Fruit fly (Drosophila melanogaster) whole organism, embryonic: ENCODE results near the gene Sytbeta.

Experiments
- Bgb ChIP-seq: fragments of 200-800 bp; sonication (Bioruptor generic); IDR thresholded peaks from 2 replicates; pipeline ENCODE4 v1.3.6; 2022; ENCODE audit warnings: missing biosample characterization, missing genetic modification characterization; ENCODE audit not compliant: partially characterized antibody
- Blimp-1 ChIP-seq: fragments of 200-800 bp; sonication (Bioruptor generic); optimal IDR thresholded peaks from 3 replicates; lab custom pipeline; 2018; ENCODE audit warnings: missing biosample characterization, missing genetic modification characterization, mild to moderate bottlenecking, moderate library complexity, missing genetic modification reagents
- CG10147 ChIP-seq: fragments of 200-800 bp; sonication (Bioruptor generic); optimal IDR thresholded peaks from 2 replicates; lab custom pipeline; 2019; ENCODE audit warnings: missing biosample characterization, mild to moderate bottlenecking, missing genetic modification characterization, moderate library complexity
- CG10267 ChIP-seq: fragments of 200-800 bp; sonication (Bioruptor generic); optimal IDR thresholded peaks from 2 replicates; lab custom pipeline; 2018; ENCODE audit warnings: missing biosample characterization, mild to moderate bottlenecking, missing genetic modification characterization, moderate library complexity
- CG10462 ChIP-seq: fragments of 200-800 bp; sonication (Bioruptor generic); optimal IDR thresholded peaks from 2 replicates; lab custom pipeline; 2016; ENCODE audit warnings: missing biosample characterization, missing genetic modification characterization
- CG10654 ChIP-seq: fragments of 200-800 bp; sonication (Bioruptor generic); optimal IDR thresholded peaks from 2 replicates; lab custom pipeline; 2016; ENCODE audit warnings: missing biosample characterization, missing genetic modification characterization
- CG1233 ChIP-seq: fragments of 200-800 bp; sonication (Bioruptor generic); optimal IDR thresholded peaks from 4 replicates; lab custom pipeline; 2018; ENCODE audit warnings: missing biosample characterization, mild to moderate bottlenecking, missing genetic modification characterization
- CG15073 ChIP-seq: fragments of 200-800 bp; sonication (Bioruptor generic); optimal IDR thresholded peaks from 2 replicates; lab custom pipeline; 2016; ENCODE audit warnings: missing biosample characterization, missing genetic modification characterization
- CG15479 ChIP-seq: fragments of 200-800 bp; sonication (Bioruptor generic); optimal IDR thresholded peaks from 3 replicates; lab custom pipeline; 2019; ENCODE audit warnings: missing biosample characterization, mild to moderate bottlenecking, missing genetic modification characterization, moderate library complexity
- CG15601 ChIP-seq: fragments of 200-800 bp; sonication (Bioruptor generic); optimal IDR thresholded peaks from 3 replicates; lab custom pipeline; 2019; ENCODE audit warnings: missing biosample characterization, mild to moderate bottlenecking, missing genetic modification characterization, moderate library complexity
- CG16863 ChIP-seq: fragments of 200-800 bp; sonication (Bioruptor generic); optimal IDR thresholded peaks from 3 replicates; lab custom pipeline; 2016; ENCODE audit warnings: missing biosample characterization, missing genetic modification characterization
- CG17186 ChIP-seq: fragments of 200-800 bp; sonication (Bioruptor generic); optimal IDR thresholded peaks from 3 replicates; lab custom pipeline; 2017; ENCODE audit warnings: missing biosample characterization, missing genetic modification reagents, missing genetic modification characterization
- CG17359 ChIP-seq: fragments of 200-800 bp; sonication (Bioruptor generic); optimal IDR thresholded peaks from 3 replicates; lab custom pipeline; 2018; ENCODE audit warnings: missing biosample characterization, mild to moderate bottlenecking, missing genetic modification characterization, moderate library complexity
- CG18599 ChIP-seq: fragments of 200-800 bp; sonication (Bioruptor generic); optimal IDR thresholded peaks from 3 replicates; lab custom pipeline; 2017; ENCODE audit warnings: missing biosample characterization, missing genetic modification characterization, mild to moderate bottlenecking, moderate library complexity, missing genetic modification reagents
- CG2712 ChIP-seq: fragments of 200-800 bp; optimal IDR thresholded peaks from 3 replicates; lab custom pipeline; 2019; ENCODE audit warnings: missing biosample characterization, mild to moderate bottlenecking, missing genetic modification characterization, moderate library complexity
- CG7372 ChIP-seq: fragments of 200-800 bp; sonication (Bioruptor generic); IDR thresholded peaks from 2 replicates; pipeline ENCODE4 v1.3.6; 2022; ENCODE audit warnings: missing biosample characterization, missing genetic modification characterization
- Doc3 ChIP-seq: fragments of 200-800 bp; sonication (Bioruptor generic); IDR thresholded peaks from 3 replicates; pipeline ENCODE4 v1.3.6; 2022; ENCODE audit warnings: missing biosample characterization, missing genetic modification characterization; ENCODE audit not compliant: partially characterized antibody
- Gug ChIP-seq: fragments of 200-800 bp; sonication (Bioruptor generic); IDR thresholded peaks from 4 replicates; pipeline ENCODE4 v1.3.6; 2022; ENCODE audit warnings: missing biosample characterization, missing genetic modification characterization
- H2.0 ChIP-seq: fragments of 200-800 bp; sonication (Bioruptor generic); IDR thresholded peaks from 2 replicates; pipeline ENCODE4 v1.3.6; 2022; ENCODE audit warnings: missing biosample characterization, missing genetic modification characterization
- HHEX ChIP-seq: fragments of 200-800 bp; sonication (Bioruptor generic); optimal IDR thresholded peaks from 3 replicates; lab custom pipeline; 2017; ENCODE audit warnings: missing biosample characterization, mild to moderate bottlenecking, missing genetic modification characterization, missing genetic modification reagents
- Hand ChIP-seq: fragments of 200-800 bp; sonication (Bioruptor generic); optimal IDR thresholded peaks from 2 replicates; lab custom pipeline; 2017; ENCODE audit warnings: mild to moderate bottlenecking, missing biosample characterization, missing genetic modification reagents, missing genetic modification characterization
- Hr39 ChIP-seq: fragments of >200 bp; optimal IDR thresholded peaks from 2 replicates; lab custom pipeline; 2017
- Lim3 ChIP-seq: fragments of 200-800 bp; sonication (Bioruptor generic); IDR thresholded peaks from 2 replicates; pipeline ENCODE4 v1.3.6; 2022; ENCODE audit warnings: missing biosample characterization, missing genetic modification characterization
- Sin3A ChIP-seq: fragments of >200 bp; optimal IDR thresholded peaks from 2 replicates; lab custom pipeline; 2018
- Xrp1 ChIP-seq: fragments of 200-800 bp; sonication (Bioruptor generic); IDR thresholded peaks from 2 replicates; pipeline ENCODE4 v1.3.6; 2022; ENCODE audit warnings: missing biosample characterization, missing genetic modification characterization
- cato ChIP-seq: fragments of 200-800 bp; sonication (Bioruptor generic); optimal IDR thresholded peaks from 2 replicates; lab custom pipeline; 2016; ENCODE audit warnings: missing biosample characterization, missing genetic modification characterization, borderline replicate concordance
- crc ChIP-seq: fragments of 200-800 bp; sonication (Bioruptor generic); optimal IDR thresholded peaks from 2 replicates; lab custom pipeline; 2016; ENCODE audit warnings: missing biosample characterization, missing genetic modification characterization
- dan ChIP-seq: fragments of 200-800 bp; sonication (Bioruptor generic); IDR thresholded peaks from 2 replicates; pipeline ENCODE4 v1.3.6; 2022; ENCODE audit warnings: missing biosample characterization, missing genetic modification characterization
- dpn ChIP-seq, 2 experiments: fragments of 200-800 bp; sonication (Bioruptor generic); optimal IDR thresholded peaks; 3 replicates each; lab custom pipeline; 2016; ENCODE audit warnings: missing biosample characterization in 2 of 2, missing genetic modification characterization in 2 of 2
- fu2 ChIP-seq: fragments of 200-800 bp; sonication (Bioruptor generic); optimal IDR thresholded peaks from 2 replicates; lab custom pipeline; 2016; ENCODE audit warnings: missing biosample characterization, missing genetic modification characterization
- gsb ChIP-seq: fragments of 200-800 bp; sonication (Bioruptor generic); IDR thresholded peaks from 2 replicates; pipeline ENCODE4 v1.3.6; 2022; ENCODE audit warnings: missing biosample characterization, missing genetic modification characterization
- inv ChIP-seq: fragments of 200-800 bp; sonication (Bioruptor generic); IDR thresholded peaks from 2 replicates; pipeline ENCODE4 v1.3.6; 2022; ENCODE audit warnings: missing biosample characterization, missing genetic modification characterization; ENCODE audit not compliant: partially characterized antibody
- jigr1 ChIP-seq: fragments of 200-800 bp; sonication (Bioruptor generic); IDR thresholded peaks from 3 replicates; pipeline ENCODE4 v1.3.6; 2022; ENCODE audit warnings: missing biosample characterization, missing genetic modification characterization
- kni ChIP-seq: fragments of 200-800 bp; sonication (Bioruptor generic); optimal IDR thresholded peaks from 3 replicates; lab custom pipeline; 2017; ENCODE audit warnings: mild to moderate bottlenecking, missing biosample characterization, missing genetic modification reagents, missing genetic modification characterization
- lbe ChIP-seq: fragments of 200-800 bp; sonication (Bioruptor generic); optimal IDR thresholded peaks from 2 replicates; lab custom pipeline; 2016; ENCODE audit warnings: missing biosample characterization, mild to moderate bottlenecking, missing genetic modification characterization
- maf-S ChIP-seq: fragments of 200-800 bp; sonication (Bioruptor generic); optimal IDR thresholded peaks from 2 replicates; lab custom pipeline; 2016; ENCODE audit warnings: missing biosample characterization, missing genetic modification characterization
- org-1 ChIP-seq: fragments of 200-800 bp; sonication (Bioruptor generic); optimal IDR thresholded peaks from 2 replicates; lab custom pipeline; 2017; ENCODE audit warnings: missing biosample characterization, missing genetic modification characterization
- pan ChIP-seq, 4 experiments: fragments of >200 bp in 3 of 4; fragments of 200-800 bp in 1 of 4; sonication (Bioruptor generic) in 1 of 4; optimal IDR thresholded peaks in 3 of 4; IDR thresholded peaks in 1 of 4; 2 replicates each; pipeline versions ENCODE4 v1.3.6 to Lab custom; 2017 to 2022; ENCODE audit warnings: missing biosample characterization in 2 of 4, missing genetic modification characterization in 2 of 4, mixed read lengths in 1 of 4
- pfk ChIP-seq: fragments of 200-800 bp; sonication (Bioruptor generic); optimal IDR thresholded peaks from 2 replicates; lab custom pipeline; 2018; ENCODE audit warnings: missing biosample characterization, mild to moderate bottlenecking, missing genetic modification characterization, moderate library complexity
- pzg ChIP-seq: fragments of 200-800 bp; sonication (Bioruptor generic); optimal IDR thresholded peaks from 3 replicates; lab custom pipeline; 2018; ENCODE audit warnings: missing biosample characterization, mild to moderate bottlenecking, missing genetic modification characterization, moderate library complexity
- repo ChIP-seq: fragments of 200-800 bp; sonication (Bioruptor generic); optimal IDR thresholded peaks from 2 replicates; lab custom pipeline; 2016; ENCODE audit warnings: missing biosample characterization, missing genetic modification characterization
- run ChIP-seq: fragments of 200-800 bp; sonication (Bioruptor generic); optimal IDR thresholded peaks from 3 replicates; lab custom pipeline; 2018; ENCODE audit warnings: missing biosample characterization, mild to moderate bottlenecking, missing genetic modification characterization
- salm ChIP-seq: fragments of 200-800 bp; sonication (Bioruptor generic); optimal IDR thresholded peaks from 2 replicates; lab custom pipeline; 2018; ENCODE audit warnings: missing biosample characterization, mild to moderate bottlenecking, missing genetic modification characterization
- sd ChIP-seq: fragments of 200-800 bp; sonication (Bioruptor generic); optimal IDR thresholded peaks from 3 replicates; lab custom pipeline; 2018; ENCODE audit warnings: missing biosample characterization, mild to moderate bottlenecking, missing genetic modification characterization, moderate library complexity
- sna ChIP-seq: fragments of 200-800 bp; sonication (Bioruptor generic); IDR thresholded peaks from 2 replicates; pipeline ENCODE4 v1.3.6; 2022; ENCODE audit warnings: missing biosample characterization, missing genetic modification characterization; ENCODE audit not compliant: partially characterized antibody
- stc ChIP-seq: fragments of 200-800 bp; sonication (Bioruptor generic); IDR thresholded peaks from 2 replicates; pipeline ENCODE4 v1.3.6; 2022; ENCODE audit warnings: missing biosample characterization, missing genetic modification characterization
- stwl ChIP-seq: fragments of 200-800 bp; sonication (Bioruptor generic); optimal IDR thresholded peaks from 3 replicates; lab custom pipeline; 2018; ENCODE audit warnings: missing biosample characterization, mild to moderate bottlenecking, missing genetic modification characterization, moderate library complexity
- usp ChIP-seq: fragments of >200 bp; optimal IDR thresholded peaks from 2 replicates; lab custom pipeline; 2017; ENCODE audit warnings: missing biosample characterization, missing genetic modification characterization
- wdn ChIP-seq: fragments of 200-800 bp; sonication (Bioruptor generic); IDR thresholded peaks from 2 replicates; pipeline ENCODE4 v1.3.6; 2022; ENCODE audit warnings: missing biosample characterization, missing genetic modification characterization
- wor ChIP-seq: fragments of 200-800 bp; sonication (Bioruptor generic); IDR thresholded peaks from 2 replicates; pipeline ENCODE4 v1.3.6; 2022; ENCODE audit warnings: missing biosample characterization, missing genetic modification characterization

Gene Sytbeta

dm6 chr3L:15107776-15108379, 43.1 kb upstream of the Sytbeta start (continued):
- TF ChIP-seq CG18599 (GFP tag; lab: Kevin White, UChicago) (peak; percentile 56), CG10147 (GFP tag; lab: Kevin White, UChicago) (no peak), repo (GFP tag; lab: Kevin White, UChicago) (no peak), usp (GFP tag; lab: Kevin White, UChicago) (no peak), Bgb (GFP tag; lab: Robert Waterston, UW) (no peak), org-1 (GFP tag; lab: Kevin White, UChicago) (peak; percentile 46), CG10267 (peak; percentile 58), pan (optimal IDR thresholded peaks at IDR 0.05; lab: Kevin White, UChicago) (no peak), pan (GFP tag; optimal IDR thresholded peaks at IDR 0.05 in 1 of 2, IDR thresholded peaks at IDR 0.05 in 1 of 2) (no peak), wdn (GFP tag; lab: Robert Waterston, UW) (no peak), Hr39 (no peak), sd (no peak), Sin3A (lab: Kevin White, UChicago) (no peak), CG17359 (tag; lab: Kevin White, UChicago) (peak; percentile 54), CG16863 (GFP tag; lab: Kevin White, UChicago) (no peak), CG10462 (no peak), wor (peak; percentile 40; the same call in 1 of the 2 replicates), stc (GFP tag; lab: Robert Waterston, UW) (no peak), dpn (GFP tag; optimal IDR thresholded peaks at IDR 0.05; lab: Kevin White, UChicago) (peak in 1 of 2 experiments; percentile 9), CG10654 (peak; percentile 9), stwl (tag; lab: Kevin White, UChicago) (no peak), sna (GFP tag; lab: Robert Waterston, UW) (no peak), salm (tag; lab: Kevin White, UChicago) (no peak), maf-S (GFP tag; lab: Kevin White, UChicago) (no peak), CG15479 (GFP tag; lab: Kevin White, UChicago) (no peak), dan (GFP tag; lab: Robert Waterston, UW) (no peak), kni (GFP tag; lab: Kevin White, UChicago) (peak; percentile 13), pzg (no peak), inv (GFP tag; lab: Robert Waterston, UW) (no peak), Lim3 (no peak), CG15073 (GFP tag; lab: Kevin White, UChicago) (no peak), H2.0 (GFP tag; lab: Robert Waterston, UW) (no peak), CG2712 (peak; percentile 83), cato (GFP tag; lab: Kevin White, UChicago) (no peak), Gug (GFP tag; lab: Robert Waterston, UW) (peak; percentile 5; the same call in 1 of the 4 replicates), Doc3 (GFP tag; lab: Robert Waterston, UW) (no peak), HHEX (GFP tag; lab: Kevin White, UChicago) (no peak), fu2 (GFP tag; lab: Kevin White, UChicago) (no peak), Blimp-1 (peak; percentile 65), gsb (GFP tag; lab: Robert Waterston, UW) (no peak), lbe (peak; percentile 86), Hand (peak; percentile 26), crc (GFP tag; lab: Kevin White, UChicago) (no peak), CG7372 (GFP tag; lab: Robert Waterston, UW) (no peak), Xrp1 (GFP tag; lab: Robert Waterston, UW) (peak; percentile 68; the same call in 1 of the 2 replicates), CG15601 (tag; lab: Kevin White, UChicago) (peak; percentile 64), jigr1 (no peak), CG17186 (GFP tag; lab: Kevin White, UChicago) (no peak), CG1233 (GFP tag; lab: Kevin White, UChicago) (peak; percentile 24), run (tag; lab: Kevin White, UChicago) (no peak), pfk (no peak)
